Fruit fly (Drosophila melanogaster) whole organism, wandering third instar larva: Measurements from ENCODE around the gene CG15642.

Source experiments
- Abd-B ChIP-seq: fragments of >200 bp; optimal IDR thresholded peaks from 2 replicates; lab custom pipeline; 2017; ENCODE audit warnings: missing biosample characterization, missing genetic modification characterization
- CG32264 ChIP-seq: fragments of 200-800 bp; sonication (Bioruptor generic); optimal IDR thresholded peaks from 2 replicates; lab custom pipeline; 2016; ENCODE audit warnings: missing biosample characterization, missing genetic modification characterization
- CG9705 ChIP-seq: fragments of 200-800 bp; sonication (Bioruptor generic); optimal IDR thresholded peaks from 2 replicates; lab custom pipeline; 2018; ENCODE audit warnings: missing biosample characterization, mild to moderate bottlenecking, missing genetic modification characterization
- CrebA ChIP-seq: fragments of 200-800 bp; sonication (Bioruptor generic); optimal IDR thresholded peaks from 2 replicates; lab custom pipeline; 2016; ENCODE audit warnings: missing biosample characterization, mild to moderate bottlenecking, missing genetic modification characterization, borderline replicate concordance
- Dfd ChIP-seq: fragments of >200 bp; optimal IDR thresholded peaks from 2 replicates; lab custom pipeline; 2017; ENCODE audit warnings: missing biosample characterization, missing genetic modification characterization
- Dif ChIP-seq: fragments of 200-275, 200-300 bp; sonication (Bioruptor generic); optimal IDR thresholded peaks from 2 replicates; lab custom pipeline; 2018; ENCODE audit warnings: missing biosample characterization, missing genetic modification characterization; ENCODE audit not compliant: partially characterized antibody
- GATAd ChIP-seq: sonication (Bioruptor generic); optimal IDR thresholded peaks from 2 replicates; lab custom pipeline; 2016; ENCODE audit warnings: missing biosample characterization, missing genetic modification characterization
- HLH106 ChIP-seq: fragments of 200-800 bp; optimal IDR thresholded peaks from 3 replicates; lab custom pipeline; 2019; ENCODE audit warnings: missing biosample characterization, mild to moderate bottlenecking, missing genetic modification characterization, moderate library complexity
- Hnf4 ChIP-seq: fragments of 200-800 bp; sonication (Bioruptor generic); optimal IDR thresholded peaks from 2 replicates; lab custom pipeline; 2016; ENCODE audit warnings: missing biosample characterization, mild to moderate bottlenecking, missing genetic modification characterization
- Hr78 ChIP-seq: fragments of >200 bp; optimal IDR thresholded peaks from 2 replicates; lab custom pipeline; 2017; ENCODE audit warnings: missing biosample characterization, missing genetic modification characterization
- Hr83 ChIP-seq: fragments of 200-300 bp; sonication (Bioruptor generic); optimal IDR thresholded peaks from 2 replicates; lab custom pipeline; 2016; ENCODE audit warnings: missing biosample characterization, mild to moderate bottlenecking, missing genetic modification characterization, moderate library complexity; ENCODE audit not compliant: poor library complexity, severe bottlenecking
- Jra ChIP-seq: sonication (Bioruptor generic); optimal IDR thresholded peaks from 2 replicates; lab custom pipeline; 2016; ENCODE audit warnings: missing biosample characterization, missing genetic modification characterization
- Mio ChIP-seq: sonication (Bioruptor generic); optimal IDR thresholded peaks from 2 replicates; lab custom pipeline; 2016; ENCODE audit warnings: missing biosample characterization, missing genetic modification characterization
- Myc ChIP-seq: fragments of >200 bp; optimal IDR thresholded peaks from 2 replicates; lab custom pipeline; 2017
- N ChIP-seq: fragments of >200 bp; optimal IDR thresholded peaks from 2 replicates; lab custom pipeline; 2018; ENCODE audit warnings: missing biosample characterization, missing external identifiers, missing genetic modification characterization
- OdsH ChIP-seq: fragments of 200-800 bp; sonication (Bioruptor generic); optimal IDR thresholded peaks from 2 replicates; lab custom pipeline; 2016; ENCODE audit warnings: missing biosample characterization, mild to moderate bottlenecking, missing genetic modification characterization
- Rel ChIP-seq, 2 experiments: fragments of 200-800 bp; sonication (Bioruptor generic) in 1 of 2; optimal IDR thresholded peaks; 2 replicates in 1 of 2; 3 replicates in 1 of 2; lab custom pipeline; 2016 to 2019; ENCODE audit warnings: mild to moderate bottlenecking in 2 of 2, missing biosample characterization in 2 of 2, missing genetic modification characterization in 2 of 2, moderate library complexity in 1 of 2
- Sp1 ChIP-seq: fragments of 200-800 bp; sonication (Bioruptor generic); optimal IDR thresholded peaks from 3 replicates; lab custom pipeline; 2019; ENCODE audit warnings: missing biosample characterization, mild to moderate bottlenecking, missing genetic modification characterization, moderate library complexity
- Vsx2 ChIP-seq: fragments of 200-300, 225-300 bp; sonication (Bioruptor generic); optimal IDR thresholded peaks from 2 replicates; lab custom pipeline; 2018; ENCODE audit warnings: missing biosample characterization, missing genetic modification characterization; ENCODE audit not compliant: partially characterized antibody
- br ChIP-seq: fragments of 200-800 bp; sonication (Bioruptor generic); optimal IDR thresholded peaks from 2 replicates; lab custom pipeline; 2016; ENCODE audit warnings: missing biosample characterization, missing genetic modification characterization
- brk ChIP-seq: fragments of 200-800 bp; sonication (Bioruptor generic); optimal IDR thresholded peaks from 2 replicates; lab custom pipeline; 2016; ENCODE audit warnings: missing biosample characterization, mild to moderate bottlenecking, missing genetic modification characterization
- dl ChIP-seq, 2 experiments: fragments of 175-275, 200-275 bp in 1 of 2; fragments of 200-275 bp in 1 of 2; sonication (Bioruptor generic); optimal IDR thresholded peaks; lab custom pipeline; 2018; ENCODE audit warnings: mild to moderate bottlenecking in 2 of 2, missing biosample characterization in 2 of 2, missing genetic modification characterization in 2 of 2, moderate library complexity in 2 of 2; ENCODE audit not compliant: partially characterized antibody in 2 of 2, insufficient read depth in 1 of 2
- dmrt93B ChIP-seq: fragments of 200-800 bp; sonication (Bioruptor generic); optimal IDR thresholded peaks from 2 replicates; lab custom pipeline; 2018; ENCODE audit warnings: missing biosample characterization, mild to moderate bottlenecking, missing genetic modification characterization
- dsf ChIP-seq: sonication (Bioruptor generic); optimal IDR thresholded peaks from 2 replicates; lab custom pipeline; 2016; ENCODE audit warnings: missing biosample characterization, missing genetic modification characterization, borderline replicate concordance
- ey ChIP-seq: fragments of 200-800 bp; sonication (Bioruptor generic); optimal IDR thresholded peaks from 2 replicates; lab custom pipeline; 2016; ENCODE audit warnings: missing biosample characterization, missing genetic modification characterization
- foxo ChIP-seq, 2 experiments: fragments of 200-800 bp; sonication (Bioruptor generic); optimal IDR thresholded peaks; 2 replicates in 1 of 2; 3 replicates in 1 of 2; lab custom pipeline; 2016 to 2017; ENCODE audit warnings: missing biosample characterization in 2 of 2, missing genetic modification characterization in 2 of 2
- fru ChIP-seq: fragments of 200-800 bp; sonication (Bioruptor generic); optimal IDR thresholded peaks from 3 replicates; lab custom pipeline; 2016; ENCODE audit warnings: missing biosample characterization, mild to moderate bottlenecking, missing genetic modification characterization
- h ChIP-seq: fragments of 200-800 bp; sonication (Bioruptor generic); optimal IDR thresholded peaks from 3 replicates; lab custom pipeline; 2016; ENCODE audit warnings: missing biosample characterization, mild to moderate bottlenecking, missing genetic modification characterization
- jim ChIP-seq: fragments of 175-275, 200-325 bp; sonication (Bioruptor generic); optimal IDR thresholded peaks from 2 replicates; lab custom pipeline; 2016; ENCODE audit warnings: missing biosample characterization, mild to moderate bottlenecking, missing genetic modification characterization
- lola ChIP-seq: fragments of >200 bp; optimal IDR thresholded peaks from 2 replicates; lab custom pipeline; 2017; ENCODE audit warnings: missing biosample characterization, missing genetic modification characterization
- pan ChIP-seq: fragments of >200 bp; optimal IDR thresholded peaks from 2 replicates; lab custom pipeline; 2017
- psq ChIP-seq: fragments of 200-800 bp; sonication (Bioruptor generic); optimal IDR thresholded peaks from 3 replicates; lab custom pipeline; 2017; ENCODE audit warnings: missing biosample characterization, mild to moderate bottlenecking, missing genetic modification characterization, moderate library complexity
- rgr ChIP-seq: fragments of 200-800 bp; sonication (Bioruptor generic); optimal IDR thresholded peaks from 3 replicates; lab custom pipeline; 2016; ENCODE audit warnings: missing biosample characterization, mild to moderate bottlenecking, missing genetic modification characterization
- sage ChIP-seq: fragments of 200-800 bp; sonication (Bioruptor generic); optimal IDR thresholded peaks from 2 replicates; lab custom pipeline; 2016; ENCODE audit warnings: missing biosample characterization, mild to moderate bottlenecking, missing genetic modification characterization
- sv ChIP-seq: fragments of 200-800 bp; sonication (Bioruptor generic); optimal IDR thresholded peaks from 3 replicates; lab custom pipeline; 2016; ENCODE audit warnings: missing biosample characterization, missing genetic modification characterization
- tai ChIP-seq: sonication (Bioruptor generic); optimal IDR thresholded peaks from 2 replicates; lab custom pipeline; 2016; ENCODE audit warnings: missing biosample characterization, missing genetic modification characterization
- usp ChIP-seq: fragments of >200 bp; optimal IDR thresholded peaks from 2 replicates; lab custom pipeline; 2017; ENCODE audit warnings: missing biosample characterization, missing genetic modification characterization
- woc ChIP-seq: sonication (Bioruptor generic); optimal IDR thresholded peaks from 2 replicates; lab custom pipeline; 2016; ENCODE audit warnings: missing biosample characterization, mild to moderate bottlenecking, missing genetic modification characterization

The CG15642 gene

DNA sequence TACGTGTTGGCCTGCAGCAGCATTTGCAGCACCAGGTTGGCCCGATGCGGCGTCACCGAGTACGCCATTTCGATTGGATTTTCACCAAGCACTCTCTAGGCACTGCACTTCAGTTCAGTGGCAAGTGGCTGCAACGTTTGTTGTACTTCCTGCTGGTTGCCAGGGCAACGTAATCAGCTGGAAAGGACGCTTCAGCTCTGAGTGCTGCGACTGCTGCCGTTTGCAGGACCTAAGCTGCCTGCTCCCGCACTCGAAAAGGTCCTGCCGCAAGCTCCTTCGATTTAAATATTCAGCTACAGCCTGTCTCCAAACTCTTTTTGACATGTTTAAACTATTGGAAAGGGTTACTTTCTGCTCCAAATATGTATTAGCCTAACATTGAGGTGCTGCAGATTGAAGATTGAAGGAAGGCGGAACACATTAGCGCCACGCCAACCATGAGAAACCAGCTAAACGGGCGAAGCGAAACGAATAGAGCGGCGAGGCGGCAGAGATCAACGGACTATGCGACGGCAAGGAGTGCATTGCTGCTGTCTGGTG, at the start of gene CG15642, which contains the start of gene CG15641:
TSS of gene CG15642 (minus strand) at position 356 of the 540 bp plus-strand sequence.
TSS of gene CG15641 (plus strand) at position 490 of the 540 bp plus-strand sequence.
- no peak for TF ChIP-seq lola (GFP tag; lab: Kevin White, UChicago)
- no peak for TF ChIP-seq usp (GFP tag; lab: Kevin White, UChicago)
- TF ChIP-seq sage (GFP tag; lab: Kevin White, UChicago) = no peak
- TF ChIP-seq Vsx2 = no peak
- TF ChIP-seq Dfd (GFP tag; lab: Kevin White, UChicago) = no peak
- TF ChIP-seq Jra = no peak
- no peak for TF ChIP-seq Sp1 (GFP tag; lab: Kevin White, UChicago)
- TF ChIP-seq woc (GFP tag; lab: Kevin White, UChicago) = no peak
- no peak for TF ChIP-seq fru (GFP tag; lab: Kevin White, UChicago)
- TF ChIP-seq rgr (GFP tag; lab: Kevin White, UChicago) = no peak
- no peak for TF ChIP-seq HLH106 (tag; lab: Kevin White, UChicago)
- TF ChIP-seq, all 38 proteins: peak for 0

DNA sequence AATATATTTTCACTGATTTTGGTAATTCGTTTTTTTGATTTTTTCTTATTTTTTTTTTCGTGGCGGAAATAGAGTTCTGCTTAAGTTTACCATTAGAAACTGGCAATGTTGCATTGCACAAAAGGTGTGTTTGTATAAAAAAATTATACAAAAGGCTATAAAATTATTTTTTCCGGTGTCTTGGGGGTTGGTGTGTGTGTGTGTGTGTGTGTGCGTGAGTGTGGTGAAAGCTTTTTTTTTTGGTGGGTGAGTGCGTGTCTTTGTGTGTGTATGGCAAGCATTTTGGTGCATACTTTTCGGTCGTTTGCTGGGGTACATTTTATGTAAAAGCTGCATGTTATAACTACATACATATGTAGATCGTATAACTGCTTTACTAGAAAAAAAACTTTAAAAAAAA, 43.8 kb upstream of the CG15642 start:
- TF ChIP-seq Sp1 (GFP tag; lab: Kevin White, UChicago) (peak; percentile 0), Mio (GFP tag; lab: Kevin White, UChicago) (no peak), CG32264 (GFP tag; lab: Kevin White, UChicago) (no peak), usp (GFP tag; lab: Kevin White, UChicago) (no peak), h (peak; percentile 75), br (GFP tag; lab: Kevin White, UChicago) (peak; percentile 35), OdsH (peak; percentile 50), ey (GFP tag; lab: Kevin White, UChicago) (peak; percentile 57), Rel (GFP tag; optimal IDR thresholded peaks at IDR 0.05; lab: Kevin White, UChicago) (no peak), Rel (tag; optimal IDR thresholded peaks at IDR 0.05; lab: Kevin White, UChicago) (no peak), dsf (GFP tag; lab: Kevin White, UChicago) (no peak), dmrt93B (GFP tag; lab: Kevin White, UChicago) (no peak), dl (GFP tag; optimal IDR thresholded peaks at IDR 0.05; lab: Kevin White, UChicago; ENCODE audit: insufficient read depth in 1 of 2, partially characterized antibody in 2 of 2) (no peak), Abd-B (GFP tag; lab: Kevin White, UChicago) (no peak), brk (no peak), Hr83 (GFP tag; lab: Kevin White, UChicago) (no peak), Hr78 (GFP tag; lab: Kevin White, UChicago) (no peak), foxo (GFP tag; optimal IDR thresholded peaks at IDR 0.05; lab: Kevin White, UChicago) (peak in 1 of 2 experiments; percentile 68), sv (GFP tag; lab: Kevin White, UChicago) (no peak), Dif (GFP tag; lab: Kevin White, UChicago) (no peak), GATAd (GFP tag; lab: Kevin White, UChicago) (no peak), pan (lab: Kevin White, UChicago) (no peak), HLH106 (tag; lab: Kevin White, UChicago) (no peak), Myc (lab: Kevin White, UChicago) (peak; percentile 22), jim (GFP tag; lab: Kevin White, UChicago) (no peak), CrebA (GFP tag; lab: Kevin White, UChicago) (no peak), Jra (no peak), psq (peak; percentile 48), tai (GFP tag; lab: Kevin White, UChicago) (no peak), sage (GFP tag; lab: Kevin White, UChicago) (peak; percentile 10), rgr (GFP tag; lab: Kevin White, UChicago) (peak; percentile 52), Dfd (GFP tag; lab: Kevin White, UChicago) (no peak), fru (GFP tag; lab: Kevin White, UChicago) (peak; percentile 41), lola (GFP tag; lab: Kevin White, UChicago) (no peak), N (GFP tag; lab: Kevin White, UChicago) (peak; percentile 9), Vsx2 (no peak), CG9705 (GFP tag; lab: Kevin White, UChicago) (no peak), Hnf4 (GFP tag; lab: Kevin White, UChicago) (no peak), woc (GFP tag; lab: Kevin White, UChicago) (no peak)
